Worm (Caenorhabditis elegans): Measurements from ENCODE around the gene K01H12.4.

DNA sequence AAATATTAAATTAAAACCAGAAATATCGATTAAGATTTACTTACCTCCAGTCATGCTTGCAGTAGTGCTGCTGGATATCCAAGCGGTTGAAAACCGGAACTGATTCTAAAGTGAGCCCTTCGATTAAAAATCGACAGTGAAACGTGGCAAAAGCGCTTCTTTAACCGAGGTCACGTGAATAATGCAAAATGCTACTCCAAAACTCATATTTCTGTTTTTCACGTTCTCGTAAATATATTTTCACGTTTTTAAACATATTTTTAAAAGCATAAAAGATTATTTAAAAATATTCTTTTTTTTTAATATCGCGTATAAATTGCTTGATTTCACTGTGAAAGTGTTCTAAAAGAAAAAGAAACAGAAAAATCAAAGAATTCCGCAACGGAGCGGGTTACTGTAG lies 3.7 kb upstream of the K01H12.4 start, which contains the start of gene ant-1.3:
- no peak for TF ChIP-seq elt-2 (tag; optimal IDR thresholded peaks at IDR 0.05)
- no peak for TF ChIP-seq T23F11.4 (GFP tag; optimal IDR thresholded peaks at IDR 0.05)
- no peak for TF ChIP-seq ztf-16 (tag; optimal IDR thresholded peaks at IDR 0.05)
- TF ChIP-seq unc-3 (GFP tag; conservative IDR thresholded peaks at IDR 0.05), result no peak
- TF ChIP-seq unc-3 (tag; optimal IDR thresholded peaks at IDR 0.05), result no peak
- no peak for TF ChIP-seq lin-11 (tag; optimal IDR thresholded peaks at IDR 0.05)
- TF ChIP-seq C38D4.7 (GFP tag; optimal IDR thresholded peaks at IDR 0.05), result no peak
- TF ChIP-seq dmd-4 (tag; optimal IDR thresholded peaks at IDR 0.05; ENCODE audit: borderline replicate concordance), result no peak
- TF ChIP-seq mec-3 (tag; optimal IDR thresholded peaks at IDR 0.05; ENCODE audit: borderline replicate concordance), result no peak
- no peak for TF ChIP-seq nhr-11 (tag; optimal IDR thresholded peaks at IDR 0.05)
- TF ChIP-seq K02D7.2 (tag; optimal IDR thresholded peaks at IDR 0.05), result no peak
- TF ChIP-seq fax-1 (tag; optimal IDR thresholded peaks at IDR 0.05), result no peak
